Worm (Caenorhabditis elegans): ENCODE results near the gene Y54G9A.7.

Y54G9A.7 gene

DNA sequence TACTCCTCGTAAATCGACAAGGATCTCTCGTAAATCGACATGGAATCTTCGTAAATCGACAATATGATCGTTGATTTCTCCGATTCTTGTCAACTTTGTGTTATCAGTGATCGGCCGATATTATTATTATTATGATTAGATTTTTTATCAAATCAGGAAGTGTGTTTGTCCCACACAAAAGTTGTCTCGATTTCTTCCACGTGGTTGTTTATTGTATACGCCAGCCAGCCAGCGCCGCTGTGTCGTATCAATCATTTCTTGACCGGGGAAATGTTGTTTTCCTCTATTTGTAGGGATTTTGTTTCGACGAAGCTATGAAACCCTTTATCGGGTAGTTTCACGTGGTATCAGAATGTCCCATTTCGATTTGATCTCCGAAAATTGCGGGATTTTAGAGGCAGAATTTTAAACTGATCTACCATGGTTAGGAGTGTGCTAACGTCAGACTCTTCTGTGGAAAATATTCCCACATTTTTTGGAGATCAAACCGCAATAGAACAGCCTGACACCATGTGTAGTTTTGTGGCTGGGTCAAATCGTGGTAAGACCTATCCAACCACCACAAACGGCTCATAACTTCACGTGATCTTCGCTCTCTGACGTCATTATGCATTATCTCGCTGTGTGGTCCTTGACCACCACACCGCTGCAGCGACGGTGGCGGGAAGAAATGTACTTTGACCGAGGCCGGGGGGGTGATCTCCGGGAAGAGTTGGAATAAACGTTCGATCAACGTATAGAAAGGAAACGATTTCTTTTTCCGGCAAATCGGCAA, 12.3 kb upstream of the Y54G9A.7 start (continued):
- TF ChIP-seq pag-3 (tag; optimal IDR thresholded peaks at IDR 0.05; ENCODE audit: borderline replicate concordance, insufficient read depth) (no peak), nhr-84 (tag; optimal IDR thresholded peaks at IDR 0.05) (no peak), unc-86 (tag; optimal IDR thresholded peaks at IDR 0.05) (no peak), efl-3 (GFP tag; optimal IDR thresholded peaks at IDR 0.05) (no peak), blmp-1 (tag; optimal IDR thresholded peaks at IDR 0.05) (peak; percentile 75), zip-4 (GFP tag; optimal IDR thresholded peaks at IDR 0.05) (no peak), unc-130 (tag; optimal IDR thresholded peaks at IDR 0.05) (no peak), jun-1 (tag; optimal IDR thresholded peaks at IDR 0.05) (no peak), sox-4 (tag; optimal IDR thresholded peaks at IDR 0.05) (no peak), sptf-1 (tag; optimal IDR thresholded peaks at IDR 0.05) (no peak), nhr-11 (tag; optimal IDR thresholded peaks at IDR 0.05) (no peak), skn-1 (tag; optimal IDR thresholded peaks at IDR 0.05) (no peak), irx-1 (tag; optimal IDR thresholded peaks at IDR 0.05) (no peak), nhr-76 (tag; optimal IDR thresholded peaks at IDR 0.05) (no peak), F16B12.6 (tag; optimal IDR thresholded peaks at IDR 0.05) (no peak), lin-15B (tag; optimal IDR thresholded peaks at IDR 0.05) (no peak), lsy-2 (tag; optimal IDR thresholded peaks at IDR 0.05) (no peak), hlh-4 (tag; optimal IDR thresholded peaks at IDR 0.05) (no peak), dpl-1 (GFP tag; optimal IDR thresholded peaks at IDR 0.05) (no peak), swsn-7 (tag; optimal IDR thresholded peaks at IDR 0.05) (no peak), isw-1 (GFP tag; IDR thresholded peaks at IDR 0.05) (no peak), C04F5.9 (tag; optimal IDR thresholded peaks at IDR 0.05) (no peak), aha-1 (tag; optimal IDR thresholded peaks at IDR 0.05) (no peak), mdl-1 (tag; optimal IDR thresholded peaks at IDR 0.05) (peak in 1 of 2 experiments; percentile 66), snu-23 (GFP tag; optimal IDR thresholded peaks at IDR 0.05) (peak; percentile 10), snpc-4 (tag; optimal IDR thresholded peaks at IDR 0.05) (no peak), pqm-1 (tag; optimal IDR thresholded peaks at IDR 0.05) (no peak), egl-27 (tag; optimal IDR thresholded peaks at IDR 0.05) (no peak), ceh-8 (GFP tag; optimal IDR thresholded peaks at IDR 0.05) (no peak), ets-5 (GFP tag; IDR thresholded peaks at IDR 0.05) (no peak), zag-1 (tag; optimal IDR thresholded peaks at IDR 0.05) (no peak), ceh-63 (GFP tag; optimal IDR thresholded peaks at IDR 0.05) (no peak), nhr-77 (tag; optimal IDR thresholded peaks at IDR 0.05) (no peak), unc-62 (GFP tag; optimal IDR thresholded peaks at IDR 0.05) (no peak), nhr-90 (tag; optimal IDR thresholded peaks at IDR 0.05; ENCODE audit: poor library complexity) (no peak), egl-13 (tag; optimal IDR thresholded peaks at IDR 0.05) (no peak), nhr-19 (GFP tag; conservative IDR thresholded peaks at IDR 0.05) (no peak), sup-37 (GFP tag; optimal IDR thresholded peaks at IDR 0.05) (no peak), ceh-90 (tag; optimal IDR thresholded peaks at IDR 0.05) (no peak), lin-14 (GFP tag; optimal IDR thresholded peaks at IDR 0.05) (peak; percentile 66), tbx-2 (tag; optimal IDR thresholded peaks at IDR 0.05) (peak; percentile 43), nhr-20 (tag; optimal IDR thresholded peaks at IDR 0.05) (peak; percentile 50), ztf-4 (tag; optimal IDR thresholded peaks at IDR 0.05) (no peak), ztf-11 (tag; optimal IDR thresholded peaks at IDR 0.05) (no peak), fkh-8 (tag; optimal IDR thresholded peaks at IDR 0.05) (no peak), unc-98 (GFP tag; IDR thresholded peaks at IDR 0.05) (no peak), hpl-2 (GFP tag; optimal IDR thresholded peaks at IDR 0.05) (no peak), C34B4.2 (tag; optimal IDR thresholded peaks at IDR 0.05) (no peak), elt-2 (tag; optimal IDR thresholded peaks at IDR 0.05) (peak; percentile 84), unc-30 (tag; optimal IDR thresholded peaks at IDR 0.05) (no peak), lin-35 (GFP tag; optimal IDR thresholded peaks at IDR 0.05) (peak in 1 of 2 experiments; percentile 18), lir-3 (tag; optimal IDR thresholded peaks at IDR 0.05; ENCODE audit: poor library complexity) (no peak)

All from whole organism, L1 larva.